Worm (Caenorhabditis elegans): Measurements from ENCODE around the gene unc-80.

- TF ChIP-seq egl-27 (tag; optimal IDR thresholded peaks at IDR 0.05) (no peak), fkh-10 (GFP tag; optimal IDR thresholded peaks at IDR 0.05) (peak; percentile 4)
Measured at ce11 chrV:20879069-20879667, at the start of gene unc-80.

Data from whole organism, L3 larva.